Fruit fly (Drosophila melanogaster): ENCODE measurements around the gene Lint-O.

Gene Lint-O

dm6 chrX:2662540-2663133, 35.9 kb upstream of the Lint-O start:
- TF ChIP-seq tx (GFP tag; optimal IDR thresholded peaks at IDR 0.05) (no peak), CG17385 (GFP tag; optimal IDR thresholded peaks at IDR 0.05) (no peak), hb (GFP tag; IDR thresholded peaks at IDR 0.05; ENCODE audit: partially characterized antibody) (no peak), zfh1 (GFP tag; IDR thresholded peaks at IDR 0.05) (0 out of 3 replicates have a peak, but pooled peaks have one; percentile 12), Med (GFP tag) (no peak), MTF-1 (GFP tag; optimal IDR thresholded peaks at IDR 0.05; ENCODE audit: borderline replicate concordance) (no peak), CG3407 (GFP tag; optimal IDR thresholded peaks at IDR 0.05) (no peak), pan (optimal IDR thresholded peaks at IDR 0.05) (no peak), pan (GFP tag; optimal IDR thresholded peaks at IDR 0.05 in 1 of 2, IDR thresholded peaks at IDR 0.05 in 1 of 2) (peak in 1 of 2 experiments; percentile 7), trem (tag; optimal IDR thresholded peaks at IDR 0.05) (no peak), CG4360 (GFP tag; IDR thresholded peaks at IDR 0.05) (no peak), CHES-1-like (GFP tag; optimal IDR thresholded peaks at IDR 0.05) (no peak), Xbp1 (GFP tag; optimal IDR thresholded peaks at IDR 0.05) (no peak), tup (GFP tag; optimal IDR thresholded peaks at IDR 0.05) (no peak), mam (GFP tag; optimal IDR thresholded peaks at IDR 0.05) (no peak), seq (GFP tag; IDR thresholded peaks at IDR 0.05) (no peak)

dm6 chrX:2663416-2663815, 35.1 kb upstream of the Lint-O start:
- TF ChIP-seq wdn (GFP tag; IDR thresholded peaks at IDR 0.05), result no peak
- TF ChIP-seq CG16863 (GFP tag; optimal IDR thresholded peaks at IDR 0.05), result no peak
- no peak for TF ChIP-seq CG7556 (GFP tag; optimal IDR thresholded peaks at IDR 0.05)
- no peak for TF ChIP-seq CG14667 (GFP tag; IDR thresholded peaks at IDR 0.05)
- no peak for TF ChIP-seq chif (GFP tag; optimal IDR thresholded peaks at IDR 0.05)
- TF ChIP-seq gsb-n (tag; optimal IDR thresholded peaks at IDR 0.05), result no peak
- no peak for TF ChIP-seq slou (GFP tag; optimal IDR thresholded peaks at IDR 0.05)
- no peak for TF ChIP-seq CG8478 (optimal IDR thresholded peaks at IDR 0.05)
- no peak for TF ChIP-seq unc-4 (GFP tag; IDR thresholded peaks at IDR 0.05; ENCODE audit: partially characterized antibody)
- TF ChIP-seq caup (GFP tag; optimal IDR thresholded peaks at IDR 0.05; ENCODE audit: severe bottlenecking), result peak; percentile 36
- no peak for TF ChIP-seq ken (GFP tag; IDR thresholded peaks at IDR 0.05)
- no peak for TF ChIP-seq CG17359 (tag; optimal IDR thresholded peaks at IDR 0.05)
- no peak for TF ChIP-seq CG10321 (GFP tag; IDR thresholded peaks at IDR 0.05)
- TF ChIP-seq yki (optimal IDR thresholded peaks at IDR 0.05), result no peak
- no peak for TF ChIP-seq CG18011 (GFP tag; optimal IDR thresholded peaks at IDR 0.05)
- TF ChIP-seq CG10267 (tag; optimal IDR thresholded peaks at IDR 0.05), result no peak
- no peak for TF ChIP-seq Atf3 (GFP tag; optimal IDR thresholded peaks at IDR 0.05)
- no peak for TF ChIP-seq CG1529 (GFP tag; optimal IDR thresholded peaks at IDR 0.05)
- no peak for TF ChIP-seq Spps (tag; optimal IDR thresholded peaks at IDR 0.05)
- no peak for TF ChIP-seq CG17361 (GFP tag; IDR thresholded peaks at IDR 0.05)
- peak; percentile 35 for TF ChIP-seq Med (GFP tag)
- TF ChIP-seq Nf-YB (GFP tag; optimal IDR thresholded peaks at IDR 0.05), result no peak
- no peak for TF ChIP-seq CoRest (tag; optimal IDR thresholded peaks at IDR 0.05)
- TF ChIP-seq gem (tag; optimal IDR thresholded peaks at IDR 0.05), result no peak
- no peak for TF ChIP-seq CG3995 (GFP tag; optimal IDR thresholded peaks at IDR 0.05)
- TF ChIP-seq hkb (optimal IDR thresholded peaks at IDR 0.05), result no peak
- peak; percentile 25; the same call in 1 of the 2 replicates for TF ChIP-seq hkb (GFP tag; IDR thresholded peaks at IDR 0.05)
- TF ChIP-seq CG11504 (tag; optimal IDR thresholded peaks at IDR 0.05), result no peak
- TF ChIP-seq Blimp-1 (GFP tag; optimal IDR thresholded peaks at IDR 0.05), result no peak
- no peak for TF ChIP-seq CG4820 (GFP tag; optimal IDR thresholded peaks at IDR 0.05)
- no peak for TF ChIP-seq knrl (GFP tag; IDR thresholded peaks at IDR 0.05; ENCODE audit: partially characterized antibody)
- TF ChIP-seq ATbp (GFP tag; optimal IDR thresholded peaks at IDR 0.05), result peak; percentile 25
- no peak for TF ChIP-seq Abd-B (GFP tag; optimal IDR thresholded peaks at IDR 0.05)
- TF ChIP-seq mam (GFP tag; optimal IDR thresholded peaks at IDR 0.05), result no peak
- TF ChIP-seq CG18599 (GFP tag; optimal IDR thresholded peaks at IDR 0.05), result peak; percentile 34
- no peak for TF ChIP-seq Dbx (GFP tag; IDR thresholded peaks at IDR 0.05)
- no peak for TF ChIP-seq danr (GFP tag; IDR thresholded peaks at IDR 0.05)
